Fruit fly (Drosophila melanogaster) S2 (cell line): ENCODE results near the gene CG32320.

Source experiments
- CG8478 ChIP-seq: fragments of >200 bp; optimal IDR thresholded peaks from 2 replicates; lab custom pipeline; 2018
- CTCF ChIP-seq, 2 experiments: fragments of >200 bp; optimal IDR thresholded peaks; 2 replicates each; lab custom pipeline; 2018

DNA sequence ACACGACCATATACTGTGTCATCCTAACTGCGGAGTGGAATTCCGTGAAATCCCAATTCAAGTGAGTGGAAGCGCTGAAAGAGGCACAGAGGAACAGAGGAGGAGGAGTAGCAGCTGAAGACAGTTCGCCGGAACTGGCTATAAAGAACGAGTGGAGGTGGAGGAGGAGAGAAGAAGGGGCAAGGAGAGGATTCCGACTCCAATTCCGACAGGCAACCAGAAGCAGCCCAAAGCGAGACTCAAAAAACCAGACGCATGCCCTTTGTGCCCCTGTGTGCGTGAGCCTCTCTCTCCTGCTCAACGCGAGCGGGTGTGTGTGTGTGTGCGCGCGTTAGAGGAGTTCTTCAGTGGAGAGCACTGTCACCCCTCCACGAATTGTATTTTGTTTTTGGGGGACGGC lies 49.0 kb upstream of the CG32320 start:
- TF ChIP-seq CG8478 (no peak), CTCF (optimal IDR thresholded peaks at IDR 0.05; lab: Kevin White, UChicago) (no peak)
